Worm (Caenorhabditis elegans) whole organism, L4 larva: Measurements from ENCODE around the gene nduf-11.

Source experiments
- arid-1 ChIP-seq: fragments of 200-800 bp; sonication (Bioruptor generic); conservative IDR thresholded peaks from 2 replicates; pipeline ENCODE4 v1.3.6; 2022; ENCODE audit warnings: missing genetic modification reagents, missing genetic modification characterization, missing compliant biosample characterization
- dpl-1 ChIP-seq: fragments of 150-350 bp; optimal IDR thresholded peaks from 2 replicates; lab custom pipeline; 2014; ENCODE audit warnings: missing biosample characterization, missing genetic modification reagents, missing genetic modification characterization
- dve-1 ChIP-seq: sonication (generic microtip); optimal IDR thresholded peaks from 2 replicates; lab custom pipeline; 2017; ENCODE audit warnings: antibody characterized with exemption, mild to moderate bottlenecking, missing genetic modification characterization, missing compliant biosample characterization; ENCODE audit not compliant: insufficient read depth
- fkh-10 ChIP-seq: fragments of 150-350 bp; optimal IDR thresholded peaks from 2 replicates; lab custom pipeline; 2014; ENCODE audit warnings: missing biosample characterization, missing genetic modification reagents, missing genetic modification characterization
- lin-38 ChIP-seq: fragments of 200-800 bp; sonication (Bioruptor generic); IDR thresholded peaks from 2 replicates; pipeline ENCODE4 v1.3.6; 2022; ENCODE audit warnings: missing genetic modification reagents, missing genetic modification characterization, missing compliant biosample characterization
- madf-9 ChIP-seq: fragments of 200-800 bp; sonication (Bioruptor generic); conservative IDR thresholded peaks from 2 replicates; pipeline ENCODE4 v1.3.6; 2022; ENCODE audit warnings: missing genetic modification reagents, missing genetic modification characterization, missing compliant biosample characterization
- nhr-102 ChIP-seq: sonication (generic microtip); optimal IDR thresholded peaks from 2 replicates; lab custom pipeline; 2016; ENCODE audit warnings: mild to moderate bottlenecking, missing genetic modification characterization, moderate library complexity, missing compliant biosample characterization
- nhr-237 ChIP-seq: sonication (generic microtip); optimal IDR thresholded peaks from 2 replicates; lab custom pipeline; 2017; ENCODE audit warnings: missing biosample characterization, missing genetic modification characterization
- pha-4 ChIP-seq, 2 experiments: fragments of 150-350 bp in 1 of 2; fragments of 200-800 bp in 1 of 2; sonication (Bioruptor generic) in 1 of 2; IDR thresholded peaks in 1 of 2; optimal IDR thresholded peaks in 1 of 2; 2 replicates each; pipeline versions ENCODE4 v1.3.6 to Lab custom; 2014 to 2022; ENCODE audit warnings: missing genetic modification characterization in 2 of 2, missing genetic modification reagents in 2 of 2, missing biosample characterization in 1 of 2, missing compliant biosample characterization in 1 of 2
- pqm-1 ChIP-seq: sonication (generic microtip); optimal IDR thresholded peaks from 2 replicates; lab custom pipeline; 2017; ENCODE audit warnings: missing biosample characterization, missing genetic modification characterization
- unc-62 ChIP-seq, 3 experiments: fragments of 150-350 bp in 1 of 3; sonication (generic microtip); optimal IDR thresholded peaks in 2 of 3; peaks in 1 of 3; 1 replicate in 1 of 3; 2 replicates in 2 of 3; lab custom pipeline; 2014 to 2017; ENCODE audit warnings: missing biosample characterization in 3 of 3, missing genetic modification characterization in 3 of 3, missing genetic modification reagents in 3 of 3, missing genotype in 1 of 3
- zip-11 ChIP-seq: fragments of 200-800 bp; sonication (Bioruptor generic); IDR thresholded peaks from 2 replicates; pipeline ENCODE4 v1.3.6; 2022; ENCODE audit warnings: missing genetic modification characterization, missing compliant biosample characterization

- TF ChIP-seq dve-1 (no peak), unc-62 (GFP tag; optimal IDR thresholded peaks at IDR 0.05 in 1 of 2; lab: Kevin White, UChicago) (no peak), unc-62 (tag; optimal IDR thresholded peaks at IDR 0.05; lab: Kevin White, UChicago) (no peak), zip-11 (GFP tag; lab: Robert Waterston, UW) (no peak), fkh-10 (GFP tag; lab: Kevin White, UChicago) (no peak), lin-38 (GFP tag; lab: Robert Waterston, UW) (no peak), arid-1 (no peak), pqm-1 (tag; lab: Kevin White, UChicago) (no peak), dpl-1 (GFP tag; lab: Kevin White, UChicago) (no peak), pha-4 (GFP tag; IDR thresholded peaks at IDR 0.05; lab: Robert Waterston, UW) (no peak), pha-4 (tag; optimal IDR thresholded peaks at IDR 0.05; lab: Kevin White, UChicago) (no peak), nhr-102 (tag; lab: Kevin White, UChicago) (no peak), nhr-237 (no peak), madf-9 (GFP tag; lab: Robert Waterston, UW) (no peak)
These were observed 8.7 kb downstream of the nduf-11 start for ce11 chrII:11336640-11337241.
